Worm (Caenorhabditis elegans): ENCODE results near the gene trpp-3.

The trpp-3 gene

ce11 chrIII:9570869-9571268 lies 45.5 kb downstream of the trpp-3 start:
- no peak for TF ChIP-seq dao-5 (tag; optimal IDR thresholded peaks at IDR 0.05)
- no peak for TF ChIP-seq W03F9.2 (tag; optimal IDR thresholded peaks at IDR 0.05)
- TF ChIP-seq him-1 (tag; optimal IDR thresholded peaks at IDR 0.05) = no peak

Data from whole organism, L4/young adult.